Worm (Caenorhabditis elegans): ENCODE results near the gene glr-8.

glr-8 gene

ce11 chrX:6518537-6518936 is 12.8 kb downstream of the glr-8 start, which contains the start of gene ets-4:
TSS of gene ets-4 (plus strand) at chrX:6518883.
- no peak for TF ChIP-seq ZK546.5 (tag; optimal IDR thresholded peaks at IDR 0.05)
- no peak for TF ChIP-seq ceh-82 (tag; optimal IDR thresholded peaks at IDR 0.05)
- TF ChIP-seq alr-1 (tag; optimal IDR thresholded peaks at IDR 0.05): no peak
- no peak for TF ChIP-seq nhr-23 (tag; optimal IDR thresholded peaks at IDR 0.05)
- no peak for TF ChIP-seq nhr-237 (tag; optimal IDR thresholded peaks at IDR 0.05)
- TF ChIP-seq ama-1 (optimal IDR thresholded peaks at IDR 0.05): no peak
- TF ChIP-seq nhr-25 (tag; optimal IDR thresholded peaks at IDR 0.05): no peak
- TF ChIP-seq crh-2 (tag; optimal IDR thresholded peaks at IDR 0.05): peak; percentile 27
- TF ChIP-seq lin-13 (GFP tag; optimal IDR thresholded peaks at IDR 0.05): no peak
- no peak for TF ChIP-seq nhr-10 (tag; optimal IDR thresholded peaks at IDR 0.05)
- TF ChIP-seq elt-1 (tag; optimal IDR thresholded peaks at IDR 0.05): no peak
- TF ChIP-seq F13H6.1 (tag; optimal IDR thresholded peaks at IDR 0.05): peak; percentile 56
- TF ChIP-seq fos-1 (tag; optimal IDR thresholded peaks at IDR 0.05): peak; percentile 65
- no peak for TF ChIP-seq zag-1 (tag; optimal IDR thresholded peaks at IDR 0.05)
- TF ChIP-seq ztf-4 (tag; optimal IDR thresholded peaks at IDR 0.05): no peak
- TF ChIP-seq nhr-21 (tag; optimal IDR thresholded peaks at IDR 0.05): no peak
- peak; percentile 18 for TF ChIP-seq skn-1 (tag; optimal IDR thresholded peaks at IDR 0.05)
- no peak for TF ChIP-seq unc-62 (GFP tag; optimal IDR thresholded peaks at IDR 0.05)
- no peak for TF ChIP-seq peb-1 (tag; optimal IDR thresholded peaks at IDR 0.05)
- TF ChIP-seq dmd-4 (tag; optimal IDR thresholded peaks at IDR 0.05): no peak
- TF ChIP-seq unc-55 (GFP tag; optimal IDR thresholded peaks at IDR 0.05): no peak
- TF ChIP-seq nhr-77 (tag; optimal IDR thresholded peaks at IDR 0.05): no peak
- TF ChIP-seq sma-9 (GFP tag; optimal IDR thresholded peaks at IDR 0.05): peak; percentile 8
- no peak for TF ChIP-seq sma-9 (tag; optimal IDR thresholded peaks at IDR 0.05)
- no peak for TF ChIP-seq lin-39 (tag; optimal IDR thresholded peaks at IDR 0.05)
- no peak for TF ChIP-seq ztf-11 (tag; optimal IDR thresholded peaks at IDR 0.05)
- TF ChIP-seq sma-3 (GFP tag; optimal IDR thresholded peaks at IDR 0.05): peak; percentile 23
- TF ChIP-seq mab-5 (tag; optimal IDR thresholded peaks at IDR 0.05): no peak
- TF ChIP-seq Y55F3AM.14 (GFP tag; optimal IDR thresholded peaks at IDR 0.05): no peak
- TF ChIP-seq gmeb-1 (tag; optimal IDR thresholded peaks at IDR 0.05): peak; percentile 62
- TF ChIP-seq nhr-129 (tag; optimal IDR thresholded peaks at IDR 0.05): no peak

- TF ChIP-seq crh-2 (tag; optimal IDR thresholded peaks at IDR 0.05): peak; percentile 36
- TF ChIP-seq fos-1 (tag; optimal IDR thresholded peaks at IDR 0.05): peak; percentile 29
- TF ChIP-seq unc-55 (GFP tag; optimal IDR thresholded peaks at IDR 0.05): no peak
- no peak for TF ChIP-seq ama-1 (optimal IDR thresholded peaks at IDR 0.05)
Measured at ce11 chrX:6519473-6519872, 13.7 kb downstream of the glr-8 start.

- TF ChIP-seq sma-9 (GFP tag; optimal IDR thresholded peaks at IDR 0.05) (no peak), sma-9 (tag; optimal IDR thresholded peaks at IDR 0.05) (no peak), blmp-1 (tag; optimal IDR thresholded peaks at IDR 0.05; ENCODE audit: insufficient read depth) (peak; percentile 27)
Measured at ce11 chrX:6519946-6520345, 14.2 kb downstream of the glr-8 start.

ce11 chrX:6520644-6521043 is 14.9 kb downstream of the glr-8 start:
- TF ChIP-seq elt-1 (tag; optimal IDR thresholded peaks at IDR 0.05) (no peak), nhr-21 (tag; optimal IDR thresholded peaks at IDR 0.05) (no peak), ama-1 (optimal IDR thresholded peaks at IDR 0.05) (no peak), crh-2 (tag; optimal IDR thresholded peaks at IDR 0.05) (peak; percentile 16), nhr-11 (tag; optimal IDR thresholded peaks at IDR 0.05) (no peak), nhr-23 (tag; optimal IDR thresholded peaks at IDR 0.05) (no peak), R02D3.7 (tag; optimal IDR thresholded peaks at IDR 0.05) (no peak), ZK546.5 (tag; optimal IDR thresholded peaks at IDR 0.05) (no peak), ceh-16 (tag; optimal IDR thresholded peaks at IDR 0.05) (no peak), mbf-1 (tag; optimal IDR thresholded peaks at IDR 0.05) (no peak), unc-39 (tag; optimal IDR thresholded peaks at IDR 0.05) (no peak), nhr-77 (tag; optimal IDR thresholded peaks at IDR 0.05) (no peak), snpc-4 (tag; optimal IDR thresholded peaks at IDR 0.05) (no peak), F13H6.1 (tag; optimal IDR thresholded peaks at IDR 0.05) (peak; percentile 18), gmeb-1 (tag; optimal IDR thresholded peaks at IDR 0.05) (peak; percentile 19), nhr-6 (tag; optimal IDR thresholded peaks at IDR 0.05) (no peak)

Measured in whole organism, L2 larva.